Worm (Caenorhabditis elegans): ENCODE results near the gene T16A1.5.

DNA sequence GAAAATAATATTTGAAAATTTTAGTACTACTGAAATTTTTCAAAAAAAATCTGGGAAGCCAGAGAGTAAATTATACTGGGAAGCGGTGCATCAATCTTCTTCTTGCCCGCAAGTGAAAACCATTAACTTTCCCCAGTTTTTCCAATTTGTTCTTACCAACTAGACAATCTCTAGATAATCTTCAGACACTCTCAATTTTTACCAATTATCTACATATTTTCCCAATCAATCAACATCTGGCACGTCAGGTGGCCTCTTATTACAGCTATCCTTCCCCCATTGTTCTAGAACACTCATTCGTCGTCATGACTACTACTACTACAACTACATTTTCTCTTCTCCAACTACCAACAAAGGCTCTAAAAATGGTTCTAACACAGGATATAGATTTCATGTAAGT lies 19.1 kb downstream of the T16A1.5 start, which contains the start of gene fbxb-6:
- TF ChIP-seq him-1 (tag; optimal IDR thresholded peaks at IDR 0.05) (no peak), W03F9.2 (tag; optimal IDR thresholded peaks at IDR 0.05) (no peak)

Measured in whole organism, L4/young adult.